Worm (Caenorhabditis elegans): Measurements from ENCODE around the gene C16C8.16.

Gene C16C8.16

ce11 chrII:3416528-3416927 is 29.0 kb upstream of the C16C8.16 start, which contains the start of gene nep-6:
Gene nep-6, plus strand, starts transcription at chrII:3416828.
- no peak for TF ChIP-seq tbx-7 (tag; optimal IDR thresholded peaks at IDR 0.05)
- no peak for TF ChIP-seq T23F11.4 (GFP tag; optimal IDR thresholded peaks at IDR 0.05)
- TF ChIP-seq lim-6 (tag; optimal IDR thresholded peaks at IDR 0.05), result no peak
- TF ChIP-seq mec-3 (tag; optimal IDR thresholded peaks at IDR 0.05; ENCODE audit: borderline replicate concordance), result no peak
- no peak for TF ChIP-seq eyg-1 (tag; optimal IDR thresholded peaks at IDR 0.05)
- TF ChIP-seq nfya-1 (tag; optimal IDR thresholded peaks at IDR 0.05), result no peak
- TF ChIP-seq ceh-30 (tag; optimal IDR thresholded peaks at IDR 0.05), result no peak

- TF ChIP-seq ztf-16 (tag; optimal IDR thresholded peaks at IDR 0.05), result no peak
- no peak for TF ChIP-seq hlh-30 (tag; optimal IDR thresholded peaks at IDR 0.05; ENCODE audit: insufficient read depth)
- TF ChIP-seq ceh-22 (tag; optimal IDR thresholded peaks at IDR 0.05), result no peak
- no peak for TF ChIP-seq unc-3 (GFP tag; conservative IDR thresholded peaks at IDR 0.05)
- no peak for TF ChIP-seq unc-3 (tag; optimal IDR thresholded peaks at IDR 0.05)
- no peak for TF ChIP-seq elt-2 (tag; optimal IDR thresholded peaks at IDR 0.05)
- TF ChIP-seq lim-6 (tag; optimal IDR thresholded peaks at IDR 0.05), result no peak
- no peak for TF ChIP-seq unc-42 (tag; optimal IDR thresholded peaks at IDR 0.05)
- no peak for TF ChIP-seq ceh-19 (GFP tag; optimal IDR thresholded peaks at IDR 0.05)
- TF ChIP-seq ceh-6 (GFP tag; optimal IDR thresholded peaks at IDR 0.05), result no peak
These were observed 22.6 kb upstream of the C16C8.16 start for ce11 chrII:3422938-3423337.

- no peak for TF ChIP-seq K02D7.2 (tag; optimal IDR thresholded peaks at IDR 0.05)
- TF ChIP-seq hlh-6 (tag; optimal IDR thresholded peaks at IDR 0.05), result no peak
- TF ChIP-seq hlh-13 (GFP tag; optimal IDR thresholded peaks at IDR 0.05), result no peak
- TF ChIP-seq mec-3 (tag; optimal IDR thresholded peaks at IDR 0.05; ENCODE audit: borderline replicate concordance), result no peak
- no peak for TF ChIP-seq ztf-16 (tag; optimal IDR thresholded peaks at IDR 0.05)
- TF ChIP-seq pha-4 (tag; optimal IDR thresholded peaks at IDR 0.05), result no peak
- no peak for TF ChIP-seq ceh-31 (tag; optimal IDR thresholded peaks at IDR 0.05)
- TF ChIP-seq rnt-1 (tag; optimal IDR thresholded peaks at IDR 0.05), result no peak
These were observed 20.1 kb upstream of the C16C8.16 start, which contains the start of gene nep-11 for ce11 chrII:3425433-3425832. Gene nep-11, minus strand, starts transcription at chrII:3425533.

- TF ChIP-seq ceh-14 (tag; optimal IDR thresholded peaks at IDR 0.05), result no peak
- peak; percentile 49 for TF ChIP-seq ceh-19 (GFP tag; optimal IDR thresholded peaks at IDR 0.05)
- no peak for TF ChIP-seq ceh-22 (tag; optimal IDR thresholded peaks at IDR 0.05)
- TF ChIP-seq sox-4 (tag; optimal IDR thresholded peaks at IDR 0.05), result peak; percentile 17
- no peak for TF ChIP-seq elt-4 (tag; optimal IDR thresholded peaks at IDR 0.05)
- no peak for TF ChIP-seq che-1 (tag; optimal IDR thresholded peaks at IDR 0.05)
- TF ChIP-seq hlh-30 (tag; optimal IDR thresholded peaks at IDR 0.05; ENCODE audit: insufficient read depth), result peak; percentile 28
- TF ChIP-seq unc-3 (GFP tag; conservative IDR thresholded peaks at IDR 0.05), result no peak
- peak; percentile 11 for TF ChIP-seq unc-3 (tag; optimal IDR thresholded peaks at IDR 0.05)
- TF ChIP-seq syd-9 (tag; optimal IDR thresholded peaks at IDR 0.05), result no peak
- TF ChIP-seq ets-4 (tag; optimal IDR thresholded peaks at IDR 0.05), result no peak
- no peak for TF ChIP-seq odd-2 (tag; optimal IDR thresholded peaks at IDR 0.05)
- TF ChIP-seq F13H6.1 (tag; optimal IDR thresholded peaks at IDR 0.05), result no peak
- TF ChIP-seq pqm-1 (tag; optimal IDR thresholded peaks at IDR 0.05), result no peak
- no peak for TF ChIP-seq lin-11 (tag; optimal IDR thresholded peaks at IDR 0.05)
- no peak for TF ChIP-seq ama-1 (optimal IDR thresholded peaks at IDR 0.05)
- no peak for TF ChIP-seq ceh-2 (tag; optimal IDR thresholded peaks at IDR 0.05)
- TF ChIP-seq ceh-48 (tag; optimal IDR thresholded peaks at IDR 0.05), result peak; percentile 85
- TF ChIP-seq T23F11.4 (GFP tag; optimal IDR thresholded peaks at IDR 0.05), result no peak
- TF ChIP-seq gmeb-2 (tag; optimal IDR thresholded peaks at IDR 0.05), result no peak
- peak; percentile 8 for TF ChIP-seq nfya-1 (tag; optimal IDR thresholded peaks at IDR 0.05)
These were observed 17.3 kb upstream of the C16C8.16 start for ce11 chrII:3428158-3428704.
